Fruit fly (Drosophila melanogaster): Measurements from ENCODE around the gene AnxB10.

Gene AnxB10

dm6 chrX:20140710-20141109 lies 32.6 kb downstream of the AnxB10 start, which contains the start of gene CG34332:
CG34332 (plus strand) TSS chrX:20141010.
- TF ChIP-seq dl (GFP tag; optimal IDR thresholded peaks at IDR 0.05; ENCODE audit: insufficient read depth in 1 of 2, partially characterized antibody in 2 of 2) (no peak), jim (GFP tag; optimal IDR thresholded peaks at IDR 0.05) (no peak), sv (GFP tag; optimal IDR thresholded peaks at IDR 0.05) (no peak), lola (GFP tag; optimal IDR thresholded peaks at IDR 0.05) (no peak), usp (GFP tag; optimal IDR thresholded peaks at IDR 0.05) (no peak), CrebA (GFP tag; optimal IDR thresholded peaks at IDR 0.05; ENCODE audit: borderline replicate concordance) (no peak), Rel (GFP tag; optimal IDR thresholded peaks at IDR 0.05) (no peak), Rel (tag; optimal IDR thresholded peaks at IDR 0.05) (no peak), rgr (GFP tag; optimal IDR thresholded peaks at IDR 0.05) (no peak), Abd-B (GFP tag; optimal IDR thresholded peaks at IDR 0.05) (no peak), h (GFP tag; optimal IDR thresholded peaks at IDR 0.05) (no peak)

- no peak for TF ChIP-seq CG9705 (GFP tag; optimal IDR thresholded peaks at IDR 0.05)
- TF ChIP-seq Sp1 (GFP tag; optimal IDR thresholded peaks at IDR 0.05): no peak
- no peak for TF ChIP-seq brk (GFP tag; optimal IDR thresholded peaks at IDR 0.05)
- no peak for TF ChIP-seq usp (GFP tag; optimal IDR thresholded peaks at IDR 0.05)
- TF ChIP-seq ey (GFP tag; optimal IDR thresholded peaks at IDR 0.05): no peak
- TF ChIP-seq Abd-B (GFP tag; optimal IDR thresholded peaks at IDR 0.05): no peak
- no peak for TF ChIP-seq CG32264 (GFP tag; optimal IDR thresholded peaks at IDR 0.05)
- no peak for TF ChIP-seq Dif (GFP tag; optimal IDR thresholded peaks at IDR 0.05; ENCODE audit: partially characterized antibody)
- no peak for TF ChIP-seq h (GFP tag; optimal IDR thresholded peaks at IDR 0.05)
- TF ChIP-seq Rel (GFP tag; optimal IDR thresholded peaks at IDR 0.05): no peak
- TF ChIP-seq Rel (tag; optimal IDR thresholded peaks at IDR 0.05): no peak
- no peak for TF ChIP-seq OdsH (GFP tag; optimal IDR thresholded peaks at IDR 0.05)
- no peak for TF ChIP-seq Myc (optimal IDR thresholded peaks at IDR 0.05)
- no peak for TF ChIP-seq woc (GFP tag; optimal IDR thresholded peaks at IDR 0.05)
- TF ChIP-seq Vsx2 (GFP tag; optimal IDR thresholded peaks at IDR 0.05; ENCODE audit: partially characterized antibody): no peak
- no peak for TF ChIP-seq dl (GFP tag; optimal IDR thresholded peaks at IDR 0.05; ENCODE audit: insufficient read depth in 1 of 2, partially characterized antibody in 2 of 2)
- TF ChIP-seq psq (GFP tag; optimal IDR thresholded peaks at IDR 0.05): no peak
- TF ChIP-seq tai (GFP tag; optimal IDR thresholded peaks at IDR 0.05): no peak
- TF ChIP-seq foxo (GFP tag; optimal IDR thresholded peaks at IDR 0.05): no peak
- TF ChIP-seq Hr78 (GFP tag; optimal IDR thresholded peaks at IDR 0.05): no peak
- no peak for TF ChIP-seq pan (optimal IDR thresholded peaks at IDR 0.05)
Observed at dm6 chrX:20139493-20139892, 33.8 kb downstream of the AnxB10 start, which contains the start of gene CG42583. CG42583 (plus strand) TSS chrX:20139793.

- TF ChIP-seq Jra (GFP tag; optimal IDR thresholded peaks at IDR 0.05) (no peak), br (GFP tag; optimal IDR thresholded peaks at IDR 0.05) (no peak), dmrt93B (GFP tag; optimal IDR thresholded peaks at IDR 0.05) (no peak), CG9705 (GFP tag; optimal IDR thresholded peaks at IDR 0.05) (no peak), foxo (GFP tag; optimal IDR thresholded peaks at IDR 0.05) (no peak), CG32264 (GFP tag; optimal IDR thresholded peaks at IDR 0.05) (no peak), sage (GFP tag; optimal IDR thresholded peaks at IDR 0.05) (no peak), lola (GFP tag; optimal IDR thresholded peaks at IDR 0.05) (no peak), Hr78 (GFP tag; optimal IDR thresholded peaks at IDR 0.05) (no peak), Dif (GFP tag; optimal IDR thresholded peaks at IDR 0.05; ENCODE audit: partially characterized antibody) (no peak), psq (GFP tag; optimal IDR thresholded peaks at IDR 0.05) (no peak), GATAd (GFP tag; optimal IDR thresholded peaks at IDR 0.05) (no peak), HLH106 (tag; optimal IDR thresholded peaks at IDR 0.05) (no peak), N (GFP tag; optimal IDR thresholded peaks at IDR 0.05) (no peak), pan (optimal IDR thresholded peaks at IDR 0.05) (no peak), Sp1 (GFP tag; optimal IDR thresholded peaks at IDR 0.05) (no peak), dsf (GFP tag; optimal IDR thresholded peaks at IDR 0.05; ENCODE audit: borderline replicate concordance) (no peak)
Observed at dm6 chrX:20133432-20133831, 39.9 kb downstream of the AnxB10 start, which contains the start of gene CG15322. CG15322 (plus strand) TSS chrX:20133579.

- no peak for TF ChIP-seq Sp1 (GFP tag; optimal IDR thresholded peaks at IDR 0.05)
- no peak for TF ChIP-seq pan (optimal IDR thresholded peaks at IDR 0.05)
- TF ChIP-seq dsf (GFP tag; optimal IDR thresholded peaks at IDR 0.05; ENCODE audit: borderline replicate concordance): no peak
- no peak for TF ChIP-seq Dif (GFP tag; optimal IDR thresholded peaks at IDR 0.05; ENCODE audit: partially characterized antibody)
- no peak for TF ChIP-seq Rel (GFP tag; optimal IDR thresholded peaks at IDR 0.05)
- TF ChIP-seq Rel (tag; optimal IDR thresholded peaks at IDR 0.05): no peak
- no peak for TF ChIP-seq br (GFP tag; optimal IDR thresholded peaks at IDR 0.05)
- TF ChIP-seq dl (GFP tag; optimal IDR thresholded peaks at IDR 0.05; ENCODE audit: insufficient read depth in 1 of 2, partially characterized antibody in 2 of 2): no peak
- no peak for TF ChIP-seq tai (GFP tag; optimal IDR thresholded peaks at IDR 0.05)
- TF ChIP-seq HLH106 (tag; optimal IDR thresholded peaks at IDR 0.05): no peak
- no peak for TF ChIP-seq Hnf4 (GFP tag; optimal IDR thresholded peaks at IDR 0.05)
- no peak for TF ChIP-seq OdsH (GFP tag; optimal IDR thresholded peaks at IDR 0.05)
Observed at dm6 chrX:20130486-20130885, 42.8 kb downstream of the AnxB10 start.

Data from whole organism, wandering third instar larva.